Worm (Caenorhabditis elegans) whole organism, midembryonic: ENCODE data around the gene hnd-1.
"Not testable (repeated sequence)": the region's sequence is repeated elsewhere in the genome, so short reads cannot be mapped to it uniquely, and the experiment has no call there.

Experiments
- T22C8.4 ChIP-seq: fragments of 200-800 bp; sonication (Bioruptor generic); IDR thresholded peaks from 2 replicates; pipeline ENCODE4 v1.3.6; 2022; ENCODE audit warnings: missing genetic modification characterization, missing compliant biosample characterization
- flt-1 ChIP-seq: fragments of 200-800 bp; sonication (Bioruptor generic); IDR thresholded peaks from 2 replicates; pipeline ENCODE4 v1.3.6; 2022; ENCODE audit warnings: missing genetic modification characterization, missing compliant biosample characterization
- klf-2 ChIP-seq: fragments of 200-800 bp; sonication (Bioruptor generic); conservative IDR thresholded peaks from 2 replicates; pipeline ENCODE4 v1.3.6; 2022; ENCODE audit warnings: missing genetic modification reagents, missing genetic modification characterization, missing compliant biosample characterization
- tab-1 ChIP-seq: fragments of 200-800 bp; sonication (Bioruptor generic); IDR thresholded peaks from 2 replicates; pipeline ENCODE4 v1.3.6; 2022; ENCODE audit warnings: missing genetic modification characterization, missing compliant biosample characterization
- ztf-23 ChIP-seq: fragments of 200-800 bp; sonication (Bioruptor generic); IDR thresholded peaks from 2 replicates; pipeline ENCODE4 v1.3.6; 2022; ENCODE audit warnings: missing genetic modification reagents, missing genetic modification characterization, missing compliant biosample characterization

DNA sequence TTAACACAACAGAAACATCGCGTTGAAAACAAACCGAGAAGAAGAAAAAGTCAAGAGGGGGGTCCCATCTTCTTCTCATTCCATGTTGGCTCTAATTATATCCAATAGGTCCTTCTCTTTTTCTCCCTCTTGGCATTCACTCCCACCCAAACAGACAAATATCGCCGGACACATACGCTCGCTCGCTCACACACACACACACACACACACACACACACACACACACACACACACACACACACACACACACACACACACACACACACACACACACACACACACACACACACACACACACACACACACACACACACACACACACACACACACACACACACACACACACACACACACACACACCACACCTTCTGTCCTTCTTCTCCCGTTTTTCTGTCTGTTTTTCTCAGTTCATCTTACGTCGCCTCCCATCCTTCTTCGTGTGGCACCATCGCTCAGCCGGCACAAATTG lies 40.6 kb upstream of the hnd-1 start, which contains the start of gene sto-4:
- peak; percentile 72; the same call in 1 of the 2 replicates for TF ChIP-seq flt-1
- 0 out of 2 replicates have a peak, but pooled peaks have one; percentile 31 for TF ChIP-seq klf-2
- not testable (repeated sequence) for TF ChIP-seq tab-1; T22C8.4 (GFP tag; lab: Robert Waterston, UW)
- 0 out of 2 replicates have a peak, but pooled peaks have one; percentile 51 for TF ChIP-seq ztf-23 (GFP tag; lab: Robert Waterston, UW)
